Worm (Caenorhabditis elegans) whole organism, late embryonic: ENCODE results near the gene fut-4.

Source experiments
- ama-1 ChIP-seq: fragments of 150-350 bp; optimal IDR thresholded peaks from 2 replicates; lab custom pipeline; 2014
- ceh-14 ChIP-seq: sonication (generic microtip); optimal IDR thresholded peaks from 2 replicates; lab custom pipeline; 2016; ENCODE audit warnings: missing genotype, missing genetic modification characterization, missing compliant biosample characterization
- fkh-6 ChIP-seq: sonication (generic microtip); optimal IDR thresholded peaks from 2 replicates; lab custom pipeline; 2016; ENCODE audit warnings: missing genetic modification characterization, missing compliant biosample characterization

DNA sequence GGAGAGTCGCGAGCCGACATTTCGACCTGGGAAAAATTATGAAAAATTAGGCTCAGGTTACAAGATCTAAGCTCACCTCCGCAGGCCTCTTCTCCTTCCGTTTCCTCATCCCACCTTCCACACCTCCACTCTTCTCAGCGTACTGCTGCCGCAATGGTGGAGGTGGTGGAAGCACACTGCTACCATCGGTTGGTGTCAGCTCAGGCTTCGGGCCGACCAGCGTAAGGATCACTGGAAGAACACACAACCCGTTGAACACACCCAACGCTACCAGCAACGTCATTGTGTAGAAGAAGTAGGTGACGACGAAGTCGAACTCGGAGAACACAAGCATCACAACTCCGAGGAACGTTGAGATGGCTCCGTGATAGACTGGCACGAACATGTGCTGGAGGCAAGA is 23.3 kb upstream of the fut-4 start:
- TF ChIP-seq fkh-6 (no peak), ama-1 (lab: Kevin White, UChicago) (no peak), ceh-14 (tag; lab: Kevin White, UChicago) (no peak)
